Fruit fly (Drosophila melanogaster) whole organism, embryonic: ENCODE results near the gene Parg.
A peak's percentile ranks its signal among the peaks of the same experiment; 100 is the strongest.

Experiments used
- CG13424 ChIP-seq: fragments of 200-800 bp; sonication (Bioruptor generic); optimal IDR thresholded peaks from 2 replicates; lab custom pipeline; 2019; ENCODE audit warnings: missing biosample characterization, mild to moderate bottlenecking, missing genetic modification characterization, moderate library complexity
- CG8478 ChIP-seq: fragments of >200 bp; optimal IDR thresholded peaks from 2 replicates; lab custom pipeline; 2018
- chinmo ChIP-seq: fragments of 200-800 bp; sonication (Bioruptor generic); IDR thresholded peaks from 4 replicates; pipeline ENCODE4 v1.3.6; 2022; ENCODE audit warnings: missing biosample characterization, missing genetic modification characterization; ENCODE audit not compliant: partially characterized antibody

DNA sequence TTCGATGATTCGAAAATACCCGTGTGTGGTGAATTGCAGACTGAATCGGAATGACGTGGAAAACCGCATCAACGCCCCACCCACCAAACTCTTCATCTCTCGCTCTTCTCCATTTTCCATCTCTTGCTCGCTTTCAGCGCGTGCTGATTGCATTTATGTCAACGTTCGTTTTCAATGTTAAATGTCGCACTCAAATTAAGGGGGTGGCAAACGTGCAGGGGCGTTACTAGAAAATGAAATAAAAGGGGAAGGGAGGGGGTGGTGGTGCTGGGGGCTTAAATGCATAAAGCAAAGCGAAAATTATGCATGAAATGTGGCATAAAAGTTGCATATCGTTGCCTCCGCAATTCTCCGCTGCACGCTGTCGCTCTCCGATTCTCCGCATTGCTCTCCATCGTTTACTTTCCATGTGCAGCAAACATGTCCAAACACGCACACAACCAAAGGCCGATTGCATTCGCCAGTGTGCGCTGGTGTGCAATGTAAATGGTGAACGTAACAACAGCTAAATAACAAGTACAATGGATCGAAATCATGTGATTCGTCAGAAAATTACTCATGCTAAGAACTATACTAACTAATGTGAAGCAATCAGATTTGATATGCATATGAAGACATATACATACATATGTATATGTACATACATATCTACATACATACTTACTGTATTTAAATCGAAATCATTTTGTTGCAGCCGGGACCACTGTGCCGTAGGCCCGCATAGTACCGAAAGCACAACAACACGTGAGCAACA, 10.6 kb upstream of the Parg start:
- TF ChIP-seq chinmo (GFP tag; lab: Robert Waterston, UW) = no peak
- no peak for TF ChIP-seq CG8478
- peak; percentile 15 for TF ChIP-seq CG13424 (tag; lab: Kevin White, UChicago)
